Worm (Caenorhabditis elegans) whole organism, midembryonic: Measurements from ENCODE around the gene Y32B12C.1.
"Not testable (repeated sequence)": the region's sequence is repeated elsewhere in the genome, so short reads cannot be mapped to it uniquely, and the experiment has no call there.

Source experiments
- T22C8.4 ChIP-seq: fragments of 200-800 bp; sonication (Bioruptor generic); IDR thresholded peaks from 2 replicates; pipeline ENCODE4 v1.3.6; 2022; ENCODE audit warnings: missing genetic modification characterization, missing compliant biosample characterization
- cog-1 ChIP-seq: sonication (generic microtip); optimal IDR thresholded peaks from 2 replicates; lab custom pipeline; 2016; ENCODE audit warnings: missing genetic modification characterization, missing compliant biosample characterization
- flt-1 ChIP-seq: fragments of 200-800 bp; sonication (Bioruptor generic); IDR thresholded peaks from 2 replicates; pipeline ENCODE4 v1.3.6; 2022; ENCODE audit warnings: missing genetic modification characterization, missing compliant biosample characterization
- klf-2 ChIP-seq: fragments of 200-800 bp; sonication (Bioruptor generic); conservative IDR thresholded peaks from 2 replicates; pipeline ENCODE4 v1.3.6; 2022; ENCODE audit warnings: missing genetic modification reagents, missing genetic modification characterization, missing compliant biosample characterization
- med-1 ChIP-seq: sonication (generic microtip); optimal IDR thresholded peaks from 2 replicates; lab custom pipeline; 2017; ENCODE audit warnings: missing genetic modification characterization, mild to moderate bottlenecking, missing compliant biosample characterization, antibody characterized with exemption, missing genetic modification reagents; ENCODE audit not compliant: insufficient read depth
- ref-1 ChIP-seq: fragments of 200-800 bp; sonication (Bioruptor generic); conservative IDR thresholded peaks from 2 replicates; pipeline ENCODE4 v1.3.6; 2022; ENCODE audit warnings: missing genetic modification reagents, missing genetic modification characterization, missing compliant biosample characterization
- tab-1 ChIP-seq: fragments of 200-800 bp; sonication (Bioruptor generic); IDR thresholded peaks from 2 replicates; pipeline ENCODE4 v1.3.6; 2022; ENCODE audit warnings: missing genetic modification characterization, missing compliant biosample characterization
- ztf-23 ChIP-seq: fragments of 200-800 bp; sonication (Bioruptor generic); IDR thresholded peaks from 2 replicates; pipeline ENCODE4 v1.3.6; 2022; ENCODE audit warnings: missing genetic modification reagents, missing genetic modification characterization, missing compliant biosample characterization
- ztf-29 ChIP-seq: fragments of 200-800 bp; sonication (Bioruptor generic); IDR thresholded peaks from 2 replicates; pipeline ENCODE4 v1.3.6; 2022; ENCODE audit warnings: missing genetic modification reagents, missing genetic modification characterization, missing compliant biosample characterization

Y32B12C.1 gene

DNA sequence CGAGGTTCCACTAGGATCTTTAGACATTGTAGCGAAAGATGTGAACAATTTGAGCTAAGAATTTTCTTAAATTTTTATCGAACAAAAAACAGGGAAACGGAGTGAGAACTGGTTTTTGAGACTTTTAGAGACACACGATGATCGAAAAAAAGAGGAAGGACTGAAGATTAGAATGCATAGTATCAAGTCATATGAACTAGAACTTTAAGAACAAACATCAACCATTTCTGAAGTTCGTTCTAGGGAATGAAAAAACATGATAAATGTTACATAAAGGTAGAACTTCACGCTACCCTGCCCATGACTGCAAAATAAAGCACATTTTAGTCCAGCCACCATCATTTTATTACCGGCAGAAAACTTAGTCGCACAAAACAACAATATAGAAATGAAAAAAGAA, 40.0 kb downstream of the Y32B12C.1 start, which contains the start of gene W06G6.9:
Gene W06G6.9, minus strand, starts transcription at position 101 of the 400 bp plus-strand sequence.
- TF ChIP-seq med-1 (GFP tag; lab: Kevin White, UChicago), result no peak
- TF ChIP-seq ref-1 (GFP tag; lab: Robert Waterston, UW), result no peak
- no peak for TF ChIP-seq flt-1 (GFP tag; lab: Robert Waterston, UW)
- TF ChIP-seq klf-2 (GFP tag; lab: Robert Waterston, UW), result no peak
- TF ChIP-seq T22C8.4 (GFP tag; lab: Robert Waterston, UW), result no peak
- TF ChIP-seq tab-1, result no peak
- TF ChIP-seq ztf-23 (GFP tag; lab: Robert Waterston, UW), result no peak
- TF ChIP-seq ztf-29 (GFP tag; lab: Robert Waterston, UW), result no peak
- TF ChIP-seq cog-1, result no peak

DNA sequence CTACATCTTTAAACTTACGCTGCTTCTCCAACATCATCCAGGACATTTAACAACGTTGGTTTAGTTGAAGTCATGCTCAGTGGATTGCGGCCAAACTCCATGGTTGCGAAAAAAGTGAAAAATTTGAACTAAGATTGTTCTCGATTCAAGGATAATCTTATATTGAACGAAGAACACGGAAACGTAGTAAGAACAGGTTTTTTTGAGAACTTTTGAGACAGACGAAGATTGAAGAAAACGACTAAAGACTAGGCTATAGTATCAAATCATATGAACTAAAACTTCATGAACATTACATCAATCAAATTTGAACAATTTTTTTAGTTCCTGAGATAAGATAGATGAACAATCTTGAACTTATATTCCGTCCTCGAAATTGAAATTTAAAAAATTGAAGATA, 40.7 kb downstream of the Y32B12C.1 start, which contains the start of gene W06G6.10:
Gene W06G6.10, minus strand, starts transcription at position 101 of the 400 bp plus-strand sequence.
- TF ChIP-seq flt-1 (GFP tag; lab: Robert Waterston, UW), result no peak
- TF ChIP-seq ref-1 (GFP tag; lab: Robert Waterston, UW), result no peak
- no peak for TF ChIP-seq klf-2 (GFP tag; lab: Robert Waterston, UW)
- no peak for TF ChIP-seq ztf-29 (GFP tag; lab: Robert Waterston, UW)
- TF ChIP-seq T22C8.4 (GFP tag; lab: Robert Waterston, UW), result no peak
- no peak for TF ChIP-seq ztf-23 (GFP tag; lab: Robert Waterston, UW)
- no peak for TF ChIP-seq cog-1

ce11 chrV:16648317-16649018, 42.1 kb downstream of the Y32B12C.1 start, which contains the start of gene W06G6.20:
Gene W06G6.20, minus strand, starts transcription at chrV:16648367.
- TF ChIP-seq T22C8.4 (GFP tag; lab: Robert Waterston, UW) (no peak), ztf-23 (GFP tag; lab: Robert Waterston, UW) (no peak), ztf-29 (GFP tag; lab: Robert Waterston, UW) (no peak), tab-1 (no peak), med-1 (GFP tag; lab: Kevin White, UChicago) (no peak), cog-1 (no peak), flt-1 (GFP tag; lab: Robert Waterston, UW) (no peak)

ce11 chrV:16649200-16649599, 42.8 kb downstream of the Y32B12C.1 start, which contains the start of gene W06G6.11:
Gene W06G6.11, minus strand, starts transcription at chrV:16649300.
- TF ChIP-seq T22C8.4, ztf-29, klf-2 (GFP tag; lab: Robert Waterston, UW): not testable (repeated sequence)

- TF ChIP-seq flt-1 (GFP tag; lab: Robert Waterston, UW); T22C8.4 (GFP tag; lab: Robert Waterston, UW); med-1 (GFP tag; lab: Kevin White, UChicago): not testable (repeated sequence)
Observed at ce11 chrV:16654242-16654641, 47.8 kb downstream of the Y32B12C.1 start, which contains the start of gene W06G6.15. Gene W06G6.15, plus strand, starts transcription at chrV:16654542.
